Fruit fly (Drosophila melanogaster): Measurements from ENCODE around the gene Dhc16F.

dm6 chrX:18084614-18085469, 20.6 kb downstream of the Dhc16F start:
- TF ChIP-seq acj6 (GFP tag; optimal IDR thresholded peaks at IDR 0.05): no peak
- TF ChIP-seq CG32006 (GFP tag; optimal IDR thresholded peaks at IDR 0.05): no peak
- TF ChIP-seq fd85E (GFP tag; optimal IDR thresholded peaks at IDR 0.05): no peak
- no peak for TF ChIP-seq salr (GFP tag; optimal IDR thresholded peaks at IDR 0.05)
- no peak for TF ChIP-seq CG8319 (GFP tag; optimal IDR thresholded peaks at IDR 0.05)
- TF ChIP-seq CG1621 (tag; optimal IDR thresholded peaks at IDR 0.05): no peak
- no peak for TF ChIP-seq ss (GFP tag; optimal IDR thresholded peaks at IDR 0.05)
